Fruit fly (Drosophila melanogaster): Measurements from ENCODE around the gene CG6026.

CG6026 gene

dm6 chr3R:19017318-19018043 lies 15.9 kb upstream of the CG6026 start (continued):
- no peak for TF ChIP-seq gce (GFP tag; IDR thresholded peaks at IDR 0.05)
- no peak for TF ChIP-seq wor (GFP tag; IDR thresholded peaks at IDR 0.05)
- TF ChIP-seq hb (GFP tag; IDR thresholded peaks at IDR 0.05; ENCODE audit: partially characterized antibody): no peak
- no peak for TF ChIP-seq chm (GFP tag; IDR thresholded peaks at IDR 0.05)
- no peak for TF ChIP-seq so (GFP tag; IDR thresholded peaks at IDR 0.05)
- no peak for TF ChIP-seq CG3995 (GFP tag; optimal IDR thresholded peaks at IDR 0.05)
- no peak for TF ChIP-seq CG10321 (GFP tag; IDR thresholded peaks at IDR 0.05)
- TF ChIP-seq CG11504 (tag; optimal IDR thresholded peaks at IDR 0.05): peak; percentile 87
- TF ChIP-seq klu (GFP tag; IDR thresholded peaks at IDR 0.05): no peak
- TF ChIP-seq CG33213 (GFP tag; optimal IDR thresholded peaks at IDR 0.05): no peak
- no peak for TF ChIP-seq E2f1 (GFP tag; IDR thresholded peaks at IDR 0.05)

dm6 chr3R:19023862-19024261 lies 9.5 kb upstream of the CG6026 start, which contains the start of the genes CG6005 and CG14286:
Gene CG6005 (minus strand): TSS chr3R:19024030.
Gene CG14286 (plus strand): TSS chr3R:19024092.
- TF ChIP-seq CG17912 (GFP tag; optimal IDR thresholded peaks at IDR 0.05): peak; percentile 30
- no peak for TF ChIP-seq CG10462 (GFP tag; optimal IDR thresholded peaks at IDR 0.05)
- TF ChIP-seq Ets65A (GFP tag): peak; percentile 30
- TF ChIP-seq rib (GFP tag; IDR thresholded peaks at IDR 0.05): 0 out of 2 replicates have a peak, but pooled peaks have one; percentile 42
- TF ChIP-seq jing (GFP tag; optimal IDR thresholded peaks at IDR 0.05): no peak
- TF ChIP-seq gsb (GFP tag; IDR thresholded peaks at IDR 0.05): 0 out of 2 replicates have a peak, but pooled peaks have one; percentile 27
- 0 out of 2 replicates have a peak, but pooled peaks have one; percentile 13 for TF ChIP-seq Ada2b (GFP tag; IDR thresholded peaks at IDR 0.05)
- TF ChIP-seq NfI (GFP tag; optimal IDR thresholded peaks at IDR 0.05): peak; percentile 69
- no peak for TF ChIP-seq Deaf1 (tag; optimal IDR thresholded peaks at IDR 0.05)
- no peak for TF ChIP-seq ac (GFP tag; optimal IDR thresholded peaks at IDR 0.05)
- peak; percentile 15 for TF ChIP-seq CG8290 (GFP tag; optimal IDR thresholded peaks at IDR 0.05)
- TF ChIP-seq CG8290 (tag; optimal IDR thresholded peaks at IDR 0.05): peak in 1 of 2 experiments; percentile 82
- TF ChIP-seq CHES-1-like (GFP tag; optimal IDR thresholded peaks at IDR 0.05): peak; percentile 81
- peak; percentile 16 for TF ChIP-seq Camta (GFP tag; optimal IDR thresholded peaks at IDR 0.05)
- no peak for TF ChIP-seq CG10274 (GFP tag; optimal IDR thresholded peaks at IDR 0.05)
- no peak for TF ChIP-seq abd-A (tag; optimal IDR thresholded peaks at IDR 0.05)
- TF ChIP-seq CG5245 (GFP tag; optimal IDR thresholded peaks at IDR 0.05): peak; percentile 35
- TF ChIP-seq CG9215 (GFP tag; IDR thresholded peaks at IDR 0.05): peak; percentile 67
- TF ChIP-seq CG31388 (GFP tag; optimal IDR thresholded peaks at IDR 0.05): no peak
- TF ChIP-seq Antp (GFP tag; optimal IDR thresholded peaks at IDR 0.05): peak; percentile 65
- peak; percentile 45 for TF ChIP-seq Dip3 (GFP tag; optimal IDR thresholded peaks at IDR 0.05)
- no peak for TF ChIP-seq CG17359 (tag; optimal IDR thresholded peaks at IDR 0.05)
- TF ChIP-seq CG2129 (GFP tag; IDR thresholded peaks at IDR 0.05; ENCODE audit: partially characterized antibody): peak; percentile 42; the same call in 1 of the 2 replicates
- TF ChIP-seq E2f2 (GFP tag; IDR thresholded peaks at IDR 0.05): peak; percentile 77
- no peak for TF ChIP-seq CG7556 (GFP tag; optimal IDR thresholded peaks at IDR 0.05)
- peak; percentile 58 for TF ChIP-seq CG7786 (GFP tag; optimal IDR thresholded peaks at IDR 0.05)
- no peak for TF ChIP-seq D (optimal IDR thresholded peaks at IDR 0.05)
- TF ChIP-seq D (GFP tag; optimal IDR thresholded peaks at IDR 0.05): no peak
- peak; percentile 4 for TF ChIP-seq CG18764 (GFP tag; optimal IDR thresholded peaks at IDR 0.05)
- peak; percentile 92 for TF ChIP-seq CG11456 (GFP tag; IDR thresholded peaks at IDR 0.05)
- peak; percentile 57; the same call in 1 of the 2 replicates for TF ChIP-seq ro (GFP tag; IDR thresholded peaks at IDR 0.05)
- peak; percentile 83 for TF ChIP-seq Xbp1 (GFP tag; optimal IDR thresholded peaks at IDR 0.05)
- TF ChIP-seq sug (tag; optimal IDR thresholded peaks at IDR 0.05): peak; percentile 59
- peak; percentile 81; the same call in 2 of the 4 replicates for TF ChIP-seq chinmo (GFP tag; IDR thresholded peaks at IDR 0.05; ENCODE audit: partially characterized antibody)
- TF ChIP-seq CG4730 (GFP tag; IDR thresholded peaks at IDR 0.05): peak; percentile 48; the same call in 1 of the 2 replicates
- TF ChIP-seq da (GFP tag; optimal IDR thresholded peaks at IDR 0.05): peak; percentile 32
- peak; percentile 46 for TF ChIP-seq stwl (tag; optimal IDR thresholded peaks at IDR 0.05)
- no peak for TF ChIP-seq tap (tag; optimal IDR thresholded peaks at IDR 0.05)
- TF ChIP-seq BEAF-32 (GFP tag; optimal IDR thresholded peaks at IDR 0.05): peak; percentile 86
